Fruit fly (Drosophila melanogaster): ENCODE results near the gene CG14624.

CG14624 gene

dm6 chrX:1234817-1235617 is 28.5 kb downstream of the CG14624 start (continued):
- TF ChIP-seq Antp (GFP tag; optimal IDR thresholded peaks at IDR 0.05) = peak; percentile 62
- peak; percentile 76 for TF ChIP-seq Hmr (GFP tag; optimal IDR thresholded peaks at IDR 0.05)
- peak; percentile 74 for TF ChIP-seq bab2 (GFP tag; optimal IDR thresholded peaks at IDR 0.05)
- peak; percentile 9 for TF ChIP-seq CG10462 (GFP tag; optimal IDR thresholded peaks at IDR 0.05)
- TF ChIP-seq CG18599 (GFP tag; optimal IDR thresholded peaks at IDR 0.05) = peak; percentile 85
- TF ChIP-seq Pdp1 (GFP tag; optimal IDR thresholded peaks at IDR 0.05) = peak; percentile 52 to 73
- TF ChIP-seq CG10654 (GFP tag; optimal IDR thresholded peaks at IDR 0.05) = peak; percentile 57
- peak; percentile 45 for TF ChIP-seq CG18011 (GFP tag; optimal IDR thresholded peaks at IDR 0.05)
- TF ChIP-seq dmrt99B (tag; optimal IDR thresholded peaks at IDR 0.05) = peak; percentile 83
- TF ChIP-seq odd (GFP tag; optimal IDR thresholded peaks at IDR 0.05) = peak; percentile 28
- TF ChIP-seq psq (GFP tag; optimal IDR thresholded peaks at IDR 0.05) = peak; percentile 82
- TF ChIP-seq CG16779 (GFP tag; IDR thresholded peaks at IDR 0.05) = no peak
- TF ChIP-seq CG7271 (tag; optimal IDR thresholded peaks at IDR 0.05) = peak; percentile 2
- peak; percentile 78 for TF ChIP-seq scrt (GFP tag; optimal IDR thresholded peaks at IDR 0.05)
- TF ChIP-seq CG2889 (GFP tag; IDR thresholded peaks at IDR 0.05) = peak; percentile 65; the same call in 1 of the 3 replicates
- TF ChIP-seq CG18262 (tag; optimal IDR thresholded peaks at IDR 0.05) = peak; percentile 88
- TF ChIP-seq CG17829 (tag; optimal IDR thresholded peaks at IDR 0.05) = peak; percentile 89
- peak; percentile 80 for TF ChIP-seq slp2 (GFP tag; optimal IDR thresholded peaks at IDR 0.05)
- peak; percentile 44 for TF ChIP-seq mam (GFP tag; optimal IDR thresholded peaks at IDR 0.05)
- TF ChIP-seq CG9437 (GFP tag; optimal IDR thresholded peaks at IDR 0.05) = peak; percentile 53
- TF ChIP-seq tio (GFP tag; optimal IDR thresholded peaks at IDR 0.05) = peak; percentile 51
- peak; percentile 66 for TF ChIP-seq CG1233 (GFP tag; optimal IDR thresholded peaks at IDR 0.05)
- TF ChIP-seq btn (GFP tag; optimal IDR thresholded peaks at IDR 0.05) = peak; percentile 56
- TF ChIP-seq Awh (GFP tag; IDR thresholded peaks at IDR 0.05) = peak; percentile 89
- TF ChIP-seq Ssrp (tag; optimal IDR thresholded peaks at IDR 0.05) = peak; percentile 83
- TF ChIP-seq CG5953 (GFP tag; IDR thresholded peaks at IDR 0.05) = no peak
- TF ChIP-seq ken (GFP tag; IDR thresholded peaks at IDR 0.05) = peak; percentile 82
- peak; percentile 77 for TF ChIP-seq Sox100B (GFP tag; optimal IDR thresholded peaks at IDR 0.05)
- TF ChIP-seq hkb (optimal IDR thresholded peaks at IDR 0.05) = no peak
- TF ChIP-seq hkb (GFP tag; IDR thresholded peaks at IDR 0.05) = peak; percentile 90
- peak; percentile 97 for TF ChIP-seq Atf3 (GFP tag; optimal IDR thresholded peaks at IDR 0.05)
- TF ChIP-seq CG2875 (GFP tag; optimal IDR thresholded peaks at IDR 0.05) = peak; percentile 55
- TF ChIP-seq CG7987 (GFP tag; optimal IDR thresholded peaks at IDR 0.05) = peak; percentile 46
- TF ChIP-seq pan (optimal IDR thresholded peaks at IDR 0.05) = peak in 1 of 2 experiments; percentile 66
- peak in 1 of 2 experiments; percentile 88 for TF ChIP-seq pan (GFP tag; optimal IDR thresholded peaks at IDR 0.05 in 1 of 2, IDR thresholded peaks at IDR 0.05 in 1 of 2)
- peak; percentile 61 for TF ChIP-seq Hsf (GFP tag; optimal IDR thresholded peaks at IDR 0.05)
- peak; percentile 69 for TF ChIP-seq jing (GFP tag; optimal IDR thresholded peaks at IDR 0.05)
- TF ChIP-seq Bgb (GFP tag; IDR thresholded peaks at IDR 0.05; ENCODE audit: partially characterized antibody) = no peak
- peak; percentile 79 for TF ChIP-seq ranshi (GFP tag; IDR thresholded peaks at IDR 0.05)
- TF ChIP-seq HmgZ (tag; optimal IDR thresholded peaks at IDR 0.05) = peak; percentile 77
- TF ChIP-seq CG32532 (GFP tag; IDR thresholded peaks at IDR 0.05) = peak; percentile 76
- peak; percentile 48 for TF ChIP-seq gro (GFP tag; optimal IDR thresholded peaks at IDR 0.05)
- peak; percentile 49; the same call in 2 of the 3 replicates for TF ChIP-seq CG11560 (tag; IDR thresholded peaks at IDR 0.05)
- TF ChIP-seq dm (GFP tag; optimal IDR thresholded peaks at IDR 0.05) = peak; percentile 41
- TF ChIP-seq CG7556 (GFP tag; optimal IDR thresholded peaks at IDR 0.05) = peak; percentile 81
- peak; percentile 37 for TF ChIP-seq disco-r (GFP tag; optimal IDR thresholded peaks at IDR 0.05)
- peak; percentile 60 for TF ChIP-seq vfl (GFP tag; optimal IDR thresholded peaks at IDR 0.05)
- peak; percentile 87 for TF ChIP-seq Drgx (GFP tag; IDR thresholded peaks at IDR 0.05)
- peak; percentile 69 for TF ChIP-seq CG32772 (GFP tag; IDR thresholded peaks at IDR 0.05)
- TF ChIP-seq lmd (GFP tag; IDR thresholded peaks at IDR 0.05) = peak; percentile 80
